Worm (Caenorhabditis elegans) whole organism, young adult: Measurements from ENCODE around the gene szy-2.

Experiments used
- B0019.2 ChIP-seq: fragments of 200-800 bp; sonication (Bioruptor generic); conservative IDR thresholded peaks from 2 replicates; pipeline ENCODE4 v1.3.6; 2022; ENCODE audit warnings: missing genetic modification reagents, missing genetic modification characterization, missing compliant biosample characterization
- F33H1.4 ChIP-seq: fragments of 200-800 bp; sonication (Bioruptor generic); IDR thresholded peaks from 2 replicates; pipeline ENCODE4 v1.3.6; 2022; ENCODE audit warnings: missing genetic modification reagents, missing genetic modification characterization, missing compliant biosample characterization
- Y95B8A.8 ChIP-seq: fragments of 200-800 bp; sonication (Bioruptor generic); IDR thresholded peaks from 2 replicates; pipeline ENCODE4 v1.3.6; 2022; ENCODE audit warnings: missing genetic modification reagents, missing genetic modification characterization, missing compliant biosample characterization
- attf-5 ChIP-seq: fragments of 200-800 bp; sonication (Bioruptor generic); optimal IDR thresholded peaks from 2 replicates; lab custom pipeline; 2018; ENCODE audit warnings: mild to moderate bottlenecking, missing genetic modification characterization, missing compliant biosample characterization
- cebp-1 ChIP-seq, 2 experiments: fragments of 200-800 bp in 1 of 2; sonication (Bioruptor generic) in 1 of 2; sonication (generic microtip) in 1 of 2; IDR thresholded peaks in 1 of 2; optimal IDR thresholded peaks in 1 of 2; 2 replicates each; pipeline versions ENCODE4 v1.3.6 to Lab custom; 2017 to 2022; ENCODE audit warnings: missing compliant biosample characterization in 2 of 2, missing genetic modification characterization in 2 of 2, mild to moderate bottlenecking in 1 of 2, missing genetic modification reagents in 1 of 2, moderate library complexity in 1 of 2
- ceh-100 ChIP-seq: fragments of 200-800 bp; sonication (Bioruptor generic); IDR thresholded peaks from 2 replicates; pipeline ENCODE4 v1.3.6; 2022; ENCODE audit warnings: missing genetic modification reagents, missing genetic modification characterization, missing compliant biosample characterization
- ceh-58 ChIP-seq: fragments of 200-800 bp; sonication (Bioruptor generic); IDR thresholded peaks from 2 replicates; pipeline ENCODE4 v1.3.6; 2022; ENCODE audit warnings: missing genetic modification characterization, missing compliant biosample characterization
- chd-7 ChIP-seq: sonication (generic microtip); optimal IDR thresholded peaks from 2 replicates; lab custom pipeline; 2016; ENCODE audit warnings: mild to moderate bottlenecking, missing genetic modification characterization, moderate library complexity, missing compliant biosample characterization
- ets-4 ChIP-seq: fragments of 200-800 bp; sonication (Bioruptor generic); optimal IDR thresholded peaks from 2 replicates; lab custom pipeline; 2018; ENCODE audit warnings: mild to moderate bottlenecking, missing genetic modification characterization, missing compliant biosample characterization
- him-1 ChIP-seq: sonication (generic microtip); optimal IDR thresholded peaks from 2 replicates; lab custom pipeline; 2016; ENCODE audit warnings: missing genotype, missing genetic modification reagents, missing genetic modification characterization, missing compliant biosample characterization
- hsf-1 ChIP-seq: fragments of 200-800 bp; sonication (Bioruptor generic); IDR thresholded peaks from 2 replicates; pipeline ENCODE4 v1.3.6; 2022; ENCODE audit warnings: missing genetic modification reagents, missing genetic modification characterization, missing compliant biosample characterization
- let-526 ChIP-seq: fragments of 200-800 bp; sonication (Bioruptor generic); IDR thresholded peaks from 2 replicates; pipeline ENCODE4 v1.3.6; 2022; ENCODE audit warnings: missing genetic modification reagents, missing genetic modification characterization, missing compliant biosample characterization
- lsy-27 ChIP-seq: sonication (generic microtip); optimal IDR thresholded peaks from 2 replicates; lab custom pipeline; 2017; ENCODE audit warnings: missing genetic modification characterization, mild to moderate bottlenecking, missing compliant biosample characterization, antibody characterized with exemption, missing genotype, borderline replicate concordance; ENCODE audit not compliant: insufficient read depth
- madf-6 ChIP-seq: fragments of 200-800 bp; sonication (Bioruptor generic); IDR thresholded peaks from 2 replicates; pipeline ENCODE4 v1.3.6; 2022; ENCODE audit warnings: missing genetic modification reagents, missing genetic modification characterization, missing compliant biosample characterization
- mel-28 ChIP-seq: sonication (generic microtip); optimal IDR thresholded peaks from 2 replicates; lab custom pipeline; 2016; ENCODE audit warnings: borderline replicate concordance, mild to moderate bottlenecking, missing genetic modification characterization, missing compliant biosample characterization
- mxl-1 ChIP-seq: sonication (generic microtip); optimal IDR thresholded peaks from 2 replicates; lab custom pipeline; 2016; ENCODE audit warnings: missing genetic modification characterization, missing compliant biosample characterization
- nfyb-1 ChIP-seq: fragments of 200-800 bp; sonication (Bioruptor generic); IDR thresholded peaks from 2 replicates; pipeline ENCODE4 v1.3.6; 2022; ENCODE audit warnings: missing genetic modification reagents, missing genetic modification characterization, missing compliant biosample characterization
- nhr-179 ChIP-seq: sonication (generic microtip); optimal IDR thresholded peaks from 2 replicates; lab custom pipeline; 2016; ENCODE audit warnings: mild to moderate bottlenecking, missing genetic modification characterization, missing compliant biosample characterization
- nhr-27 ChIP-seq: fragments of 200-800 bp; sonication (Bioruptor generic); optimal IDR thresholded peaks from 2 replicates; lab custom pipeline; 2018; ENCODE audit warnings: mild to moderate bottlenecking, missing genetic modification characterization, moderate library complexity, missing compliant biosample characterization
- nhr-80 ChIP-seq: sonication (generic microtip); optimal IDR thresholded peaks from 2 replicates; lab custom pipeline; 2016; ENCODE audit warnings: missing genetic modification characterization, missing compliant biosample characterization
- pbrm-1 ChIP-seq: fragments of 200-800 bp; sonication (Bioruptor generic); IDR thresholded peaks from 2 replicates; pipeline ENCODE4 v1.3.6; 2022; ENCODE audit warnings: missing genetic modification reagents, missing genetic modification characterization, missing compliant biosample characterization
- rec-8 ChIP-seq, 2 experiments: sonication (generic microtip); optimal IDR thresholded peaks; 2 replicates each; lab custom pipeline; 2016; ENCODE audit warnings: mild to moderate bottlenecking in 2 of 2, missing genetic modification characterization in 2 of 2, missing genetic modification reagents in 2 of 2, missing genotype in 2 of 2, missing biosample characterization in 1 of 2, missing compliant biosample characterization in 1 of 2, moderate library complexity in 1 of 2
- tbp1 ChIP-seq: fragments of 200-800 bp; sonication (Bioruptor generic); optimal IDR thresholded peaks from 2 replicates; lab custom pipeline; 2018; ENCODE audit warnings: mild to moderate bottlenecking, missing genetic modification characterization, missing compliant biosample characterization
- tbx-9 ChIP-seq: sonication (generic microtip); optimal IDR thresholded peaks from 2 replicates; lab custom pipeline; 2016; ENCODE audit warnings: borderline replicate concordance, missing genetic modification characterization, inconsistent platforms, missing compliant biosample characterization
- tlf-1 ChIP-seq: fragments of 200-800 bp; sonication (Bioruptor generic); optimal IDR thresholded peaks from 2 replicates; lab custom pipeline; 2018; ENCODE audit warnings: mild to moderate bottlenecking, missing genetic modification characterization, missing compliant biosample characterization
- unc-62 ChIP-seq: fragments of 150-350 bp; optimal IDR thresholded peaks from 2 replicates; lab custom pipeline; 2014; ENCODE audit warnings: missing biosample characterization, missing genetic modification reagents, missing genetic modification characterization
- ztf-25 ChIP-seq: fragments of 200-800 bp; sonication (Bioruptor generic); IDR thresholded peaks from 2 replicates; pipeline ENCODE4 v1.3.6; 2022; ENCODE audit warnings: missing genetic modification reagents, missing genetic modification characterization, missing compliant biosample characterization
- ztf-26 ChIP-seq: sonication (generic microtip); optimal IDR thresholded peaks from 2 replicates; lab custom pipeline; 2017; ENCODE audit warnings: missing genetic modification characterization, missing compliant biosample characterization

The szy-2 gene

ce11 chrIII:5326323-5326722 is 44.8 kb downstream of the szy-2 start, which contains the start of gene sorf-2:
sorf-2 (plus strand) TSS chrIII:5326623.
- TF ChIP-seq lsy-27 (tag; lab: Kevin White, UChicago) (no peak), nhr-179 (no peak), chd-7 (tag; lab: Kevin White, UChicago) (no peak), tbx-9 (tag; lab: Kevin White, UChicago) (no peak), nhr-80 (tag; lab: Kevin White, UChicago) (no peak), mel-28 (tag; lab: Kevin White, UChicago) (no peak), rec-8 (tag; optimal IDR thresholded peaks at IDR 0.05; lab: Kevin White, UChicago) (no peak), tlf-1 (GFP tag; lab: Kevin White, UChicago) (no peak), ceh-58 (GFP tag; lab: Robert Waterston, UW) (no peak), him-1 (tag; lab: Kevin White, UChicago) (no peak), B0019.2 (GFP tag; lab: Robert Waterston, UW) (no peak), hsf-1 (GFP tag; lab: Robert Waterston, UW) (no peak), let-526 (GFP tag; lab: Robert Waterston, UW) (no peak), unc-62 (GFP tag; lab: Kevin White, UChicago) (no peak), ceh-100 (GFP tag; lab: Robert Waterston, UW) (no peak)

- TF ChIP-seq ztf-26: no peak
- TF ChIP-seq nhr-27: peak; percentile 12
- 0 out of 2 replicates have a peak, but pooled peaks have one; percentile 36 for TF ChIP-seq nfyb-1
- TF ChIP-seq tbp1 (GFP tag; lab: Kevin White, UChicago): peak; percentile 23
- TF ChIP-seq tlf-1 (GFP tag; lab: Kevin White, UChicago): peak; percentile 41
- TF ChIP-seq ztf-25 (GFP tag; lab: Robert Waterston, UW): no peak
- TF ChIP-seq ets-4 (GFP tag; lab: Kevin White, UChicago): no peak
- TF ChIP-seq attf-5 (GFP tag; lab: Kevin White, UChicago): peak; percentile 5
- TF ChIP-seq Y95B8A.8 (GFP tag; lab: Robert Waterston, UW): no peak
- TF ChIP-seq madf-6 (GFP tag; lab: Robert Waterston, UW): 0 out of 2 replicates have a peak, but pooled peaks have one; percentile 29
- TF ChIP-seq hsf-1 (GFP tag; lab: Robert Waterston, UW): no peak
- TF ChIP-seq mel-28 (tag; lab: Kevin White, UChicago): no peak
- TF ChIP-seq mxl-1 (tag; lab: Kevin White, UChicago): no peak
- no peak for TF ChIP-seq F33H1.4 (GFP tag; lab: Robert Waterston, UW)
- TF ChIP-seq chd-7 (tag; lab: Kevin White, UChicago): peak; percentile 29
- TF ChIP-seq pbrm-1 (GFP tag; lab: Robert Waterston, UW): 0 out of 2 replicates have a peak, but pooled peaks have one; percentile 21
- TF ChIP-seq cebp-1 (GFP tag; IDR thresholded peaks at IDR 0.05; lab: Robert Waterston, UW): no peak
- peak; percentile 51 for TF ChIP-seq cebp-1 (tag; optimal IDR thresholded peaks at IDR 0.05; lab: Kevin White, UChicago)
Observed at ce11 chrIII:5321661-5322060, 49.4 kb downstream of the szy-2 start, which contains the start of gene F52C9.3. F52C9.3 (plus strand) TSS chrIII:5321885.
